Worm (Caenorhabditis elegans): ENCODE data around the gene taf-9.
A peak's percentile ranks its signal among the peaks of the same experiment; 100 is the strongest.

The taf-9 gene

DNA sequence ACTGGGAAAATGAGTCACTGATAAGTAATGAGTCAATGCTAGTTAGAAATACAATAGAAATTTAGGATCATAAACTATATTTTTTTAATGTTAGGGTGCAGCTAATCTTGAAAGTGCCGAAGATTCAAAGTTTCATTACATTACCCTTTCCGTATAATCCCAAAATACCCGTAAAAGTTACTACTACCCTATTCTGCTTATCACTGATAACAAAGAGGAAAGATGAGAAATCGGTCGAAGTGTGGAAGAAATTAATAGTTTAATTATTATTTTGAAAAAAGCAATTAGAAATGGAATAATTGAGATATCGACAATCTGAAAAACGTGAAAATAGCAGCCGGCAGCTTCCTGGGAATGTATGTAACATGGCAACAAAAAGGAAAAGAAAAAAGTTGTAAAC, 17.2 kb upstream of the taf-9 start:
- no peak for TF ChIP-seq daf-16 (GFP tag; optimal IDR thresholded peaks at IDR 0.05)
- TF ChIP-seq daf-16 (tag; optimal IDR thresholded peaks at IDR 0.05): peak; percentile 37
- TF ChIP-seq T20F7.1 (GFP tag; optimal IDR thresholded peaks at IDR 0.05): no peak
- peak; percentile 28 for TF ChIP-seq pqm-1 (tag; optimal IDR thresholded peaks at IDR 0.05)
- TF ChIP-seq dve-1 (tag; optimal IDR thresholded peaks at IDR 0.05; ENCODE audit: insufficient read depth): peak; percentile 23

ce11 chrIII:13607833-13608232, 16.2 kb upstream of the taf-9 start, which contains the start of gene shpk-1:
shpk-1 (plus strand) TSS chrIII:13608020.
- TF ChIP-seq mxl-2 (GFP tag; conservative IDR thresholded peaks at IDR 0.05): no peak
- TF ChIP-seq ceh-82 (tag; optimal IDR thresholded peaks at IDR 0.05): no peak
- peak; percentile 79 for TF ChIP-seq dve-1 (tag; optimal IDR thresholded peaks at IDR 0.05; ENCODE audit: insufficient read depth)
- TF ChIP-seq dmd-6 (GFP tag; IDR thresholded peaks at IDR 0.05): peak; percentile 84
- peak; percentile 43 for TF ChIP-seq nhr-48 (tag; optimal IDR thresholded peaks at IDR 0.05)
- TF ChIP-seq snpc-4 (tag; optimal IDR thresholded peaks at IDR 0.05): no peak
- no peak for TF ChIP-seq dmd-8 (GFP tag; IDR thresholded peaks at IDR 0.05)
- no peak for TF ChIP-seq nhr-42 (GFP tag; IDR thresholded peaks at IDR 0.05)
- no peak for TF ChIP-seq nhr-10 (tag; optimal IDR thresholded peaks at IDR 0.05)
- TF ChIP-seq hmg-1.1 (GFP tag; IDR thresholded peaks at IDR 0.05): no peak
- no peak for TF ChIP-seq F10B5.3 (tag; optimal IDR thresholded peaks at IDR 0.05)
- TF ChIP-seq daf-19 (GFP tag; conservative IDR thresholded peaks at IDR 0.05): no peak
- TF ChIP-seq zfp-3 (GFP tag; conservative IDR thresholded peaks at IDR 0.05): no peak
- no peak for TF ChIP-seq ceh-44 (GFP tag; IDR thresholded peaks at IDR 0.05)
- no peak for TF ChIP-seq Y75B8A.6 (GFP tag; IDR thresholded peaks at IDR 0.05)
- no peak for TF ChIP-seq unc-62 (GFP tag; optimal IDR thresholded peaks at IDR 0.05 in 1 of 2)
- no peak for TF ChIP-seq unc-62 (tag; optimal IDR thresholded peaks at IDR 0.05)
- TF ChIP-seq pha-4 (GFP tag; IDR thresholded peaks at IDR 0.05): peak; percentile 54; the same call in 1 of the 2 replicates
- no peak for TF ChIP-seq pha-4 (tag; optimal IDR thresholded peaks at IDR 0.05)
- TF ChIP-seq nhr-28 (tag; optimal IDR thresholded peaks at IDR 0.05): peak; percentile 86
- TF ChIP-seq saeg-2 (GFP tag; IDR thresholded peaks at IDR 0.05): no peak
- no peak for TF ChIP-seq nhr-77 (tag; optimal IDR thresholded peaks at IDR 0.05)
- TF ChIP-seq ZK546.5 (tag; optimal IDR thresholded peaks at IDR 0.05): no peak
- no peak for TF ChIP-seq dmd-9 (GFP tag; IDR thresholded peaks at IDR 0.05)
- TF ChIP-seq T26A8.4 (GFP tag; IDR thresholded peaks at IDR 0.05): 0 out of 2 replicates have a peak, but pooled peaks have one; percentile 41
- TF ChIP-seq hlh-30 (tag; optimal IDR thresholded peaks at IDR 0.05; ENCODE audit: insufficient read depth): no peak
- peak; percentile 37; the same call in 1 of the 2 replicates for TF ChIP-seq lin-1 (GFP tag; IDR thresholded peaks at IDR 0.05)
- no peak for TF ChIP-seq gei-8 (GFP tag; optimal IDR thresholded peaks at IDR 0.05)
- TF ChIP-seq arid-1 (GFP tag; conservative IDR thresholded peaks at IDR 0.05): no peak
- no peak for TF ChIP-seq F44E2.7 (GFP tag; IDR thresholded peaks at IDR 0.05)
- TF ChIP-seq cey-2 (tag; optimal IDR thresholded peaks at IDR 0.05; ENCODE audit: borderline replicate concordance, insufficient read depth): no peak
- no peak for TF ChIP-seq nhr-25 (tag; optimal IDR thresholded peaks at IDR 0.05; ENCODE audit: borderline replicate concordance, insufficient read depth)
- no peak for TF ChIP-seq sdz-12 (GFP tag; optimal IDR thresholded peaks at IDR 0.05)
- no peak for TF ChIP-seq ceh-32 (tag; optimal IDR thresholded peaks at IDR 0.05; ENCODE audit: poor library complexity)
- no peak for TF ChIP-seq ceh-20 (GFP tag; IDR thresholded peaks at IDR 0.05)
- TF ChIP-seq lin-39 (tag; optimal IDR thresholded peaks at IDR 0.05): no peak
- TF ChIP-seq duxl-1 (tag; optimal IDR thresholded peaks at IDR 0.05; ENCODE audit: poor library complexity): no peak
- TF ChIP-seq nhr-11 (tag; optimal IDR thresholded peaks at IDR 0.05): no peak
- peak; percentile 40; the same call in 1 of the 2 replicates for TF ChIP-seq php-3 (GFP tag; IDR thresholded peaks at IDR 0.05)
- peak; percentile 43 for TF ChIP-seq mes-2 (tag; optimal IDR thresholded peaks at IDR 0.05; ENCODE audit: poor library complexity, severe bottlenecking)
- TF ChIP-seq zag-1 (tag; optimal IDR thresholded peaks at IDR 0.05): no peak
- peak; percentile 94 for TF ChIP-seq pqm-1 (tag; optimal IDR thresholded peaks at IDR 0.05)
- TF ChIP-seq mxl-3 (GFP tag; optimal IDR thresholded peaks at IDR 0.05): no peak
- no peak for TF ChIP-seq madf-9 (GFP tag; conservative IDR thresholded peaks at IDR 0.05)
- no peak for TF ChIP-seq jun-1 (tag; optimal IDR thresholded peaks at IDR 0.05)
- TF ChIP-seq ztf-7 (tag; optimal IDR thresholded peaks at IDR 0.05): no peak

All from whole organism, L4 larva.